Worm (Caenorhabditis elegans): Measurements from ENCODE around the gene ngn-1.
A peak's percentile ranks its signal among the peaks of the same experiment; 100 is the strongest.
"Not testable (repeated sequence)": the region's sequence is repeated elsewhere in the genome, so short reads cannot be mapped to it uniquely, and the experiment has no call there.

Gene ngn-1

DNA sequence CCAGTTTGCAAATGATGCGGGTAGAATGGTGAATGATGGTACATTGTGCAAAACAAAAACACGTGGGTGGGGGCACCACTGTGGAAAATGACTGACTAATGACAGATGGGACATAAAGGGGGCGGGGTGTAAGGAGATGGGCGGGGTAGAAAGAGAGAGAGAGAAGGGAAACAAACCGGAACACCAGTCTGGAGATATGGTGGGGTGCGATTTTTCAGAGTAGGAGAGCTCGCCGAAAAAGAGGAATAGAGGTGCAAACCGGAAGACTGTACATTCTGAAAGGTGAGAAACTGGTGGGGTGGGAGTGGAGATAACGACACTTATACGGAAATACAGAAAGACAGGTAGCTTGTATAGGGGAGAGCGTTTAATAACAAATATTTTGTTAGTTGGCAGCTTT lies at the start of gene ngn-1:
Gene ngn-1 (minus strand): TSS at position 101 of the 400 bp plus-strand sequence.
- no peak for TF ChIP-seq snpc-4 (tag; optimal IDR thresholded peaks at IDR 0.05)
- no peak for TF ChIP-seq ces-1 (GFP tag; optimal IDR thresholded peaks at IDR 0.05)
- no peak for TF ChIP-seq mab-5 (tag; optimal IDR thresholded peaks at IDR 0.05)
- TF ChIP-seq ham-2 (GFP tag; optimal IDR thresholded peaks at IDR 0.05) = no peak
- no peak for TF ChIP-seq drap-1 (GFP tag; optimal IDR thresholded peaks at IDR 0.05)
- no peak for TF ChIP-seq elt-1 (tag; optimal IDR thresholded peaks at IDR 0.05; ENCODE audit: borderline replicate concordance, insufficient read depth)
- TF ChIP-seq blmp-1 (tag; optimal IDR thresholded peaks at IDR 0.05) = no peak
- no peak for TF ChIP-seq nhr-28 (tag; optimal IDR thresholded peaks at IDR 0.05)
- TF ChIP-seq ceh-43 (GFP tag; optimal IDR thresholded peaks at IDR 0.05) = no peak
- TF ChIP-seq mep-1 (tag; optimal IDR thresholded peaks at IDR 0.05) = no peak
- TF ChIP-seq ceh-39 (tag; optimal IDR thresholded peaks at IDR 0.05) = no peak
- no peak for TF ChIP-seq pha-4 (tag; optimal IDR thresholded peaks at IDR 0.05)
- TF ChIP-seq elt-3 (tag; optimal IDR thresholded peaks at IDR 0.05) = no peak
- no peak for TF ChIP-seq flh-1 (GFP tag; optimal IDR thresholded peaks at IDR 0.05)

ce11 chrIV:2677687-2678086 lies 49.6 kb upstream of the ngn-1 start:
- TF ChIP-seq zip-8 (tag; optimal IDR thresholded peaks at IDR 0.05) = no peak
- TF ChIP-seq cnd-1 (tag; optimal IDR thresholded peaks at IDR 0.05) = no peak
- TF ChIP-seq ztf-11 (tag; optimal IDR thresholded peaks at IDR 0.05) = no peak
- TF ChIP-seq mab-5 (tag; optimal IDR thresholded peaks at IDR 0.05) = no peak
- TF ChIP-seq ceh-39 (tag; optimal IDR thresholded peaks at IDR 0.05) = no peak
- no peak for TF ChIP-seq lin-13 (tag; optimal IDR thresholded peaks at IDR 0.05)

ce11 chrIV:2676281-2676680 lies 48.2 kb upstream of the ngn-1 start, which contains the start of gene Y94H6A.3:
Gene Y94H6A.3 (plus strand): TSS chrIV:2676512.
- TF ChIP-seq sem-2 (GFP tag; optimal IDR thresholded peaks at IDR 0.05) = no peak
- no peak for TF ChIP-seq nhr-12 (tag; optimal IDR thresholded peaks at IDR 0.05)
- no peak for TF ChIP-seq snpc-4 (tag; optimal IDR thresholded peaks at IDR 0.05)
- no peak for TF ChIP-seq unc-120 (tag; optimal IDR thresholded peaks at IDR 0.05; ENCODE audit: poor library complexity, severe bottlenecking)
- TF ChIP-seq lsy-2 (tag; optimal IDR thresholded peaks at IDR 0.05) = peak; percentile 83
- no peak for TF ChIP-seq ham-2 (GFP tag; optimal IDR thresholded peaks at IDR 0.05)
- no peak for TF ChIP-seq mls-2 (tag; optimal IDR thresholded peaks at IDR 0.05)
- TF ChIP-seq pha-4 (tag; optimal IDR thresholded peaks at IDR 0.05) = peak; percentile 88
- peak; percentile 78 for TF ChIP-seq ces-1 (GFP tag; optimal IDR thresholded peaks at IDR 0.05)
- no peak for TF ChIP-seq nhr-76 (tag; optimal IDR thresholded peaks at IDR 0.05)
- no peak for TF ChIP-seq lin-32 (GFP tag; optimal IDR thresholded peaks at IDR 0.05)
- TF ChIP-seq nhr-237 (tag; optimal IDR thresholded peaks at IDR 0.05) = peak; percentile 73
- TF ChIP-seq bed-3 (GFP tag; optimal IDR thresholded peaks at IDR 0.05) = no peak
- TF ChIP-seq elt-3 (tag; optimal IDR thresholded peaks at IDR 0.05) = no peak
- TF ChIP-seq elt-1 (tag; optimal IDR thresholded peaks at IDR 0.05; ENCODE audit: borderline replicate concordance, insufficient read depth) = no peak
- TF ChIP-seq unc-39 (tag; optimal IDR thresholded peaks at IDR 0.05) = no peak
- TF ChIP-seq blmp-1 (tag; optimal IDR thresholded peaks at IDR 0.05) = no peak
- TF ChIP-seq ceh-43 (GFP tag; optimal IDR thresholded peaks at IDR 0.05) = no peak
- no peak for TF ChIP-seq drap-1 (GFP tag; optimal IDR thresholded peaks at IDR 0.05)
- no peak for TF ChIP-seq flh-1 (GFP tag; optimal IDR thresholded peaks at IDR 0.05)
- peak; percentile 4 for TF ChIP-seq ceh-39 (tag; optimal IDR thresholded peaks at IDR 0.05)
- TF ChIP-seq zip-8 (tag; optimal IDR thresholded peaks at IDR 0.05) = no peak
- TF ChIP-seq unc-62 (GFP tag; optimal IDR thresholded peaks at IDR 0.05) = peak; percentile 4
- peak; percentile 12 for TF ChIP-seq nhr-2 (tag; optimal IDR thresholded peaks at IDR 0.05)
- TF ChIP-seq nhr-28 (tag; optimal IDR thresholded peaks at IDR 0.05) = no peak
- TF ChIP-seq ztf-11 (tag; optimal IDR thresholded peaks at IDR 0.05) = no peak
- peak; percentile 37 for TF ChIP-seq cnd-1 (tag; optimal IDR thresholded peaks at IDR 0.05)
- no peak for TF ChIP-seq M03D4.4 (tag; optimal IDR thresholded peaks at IDR 0.05)
- TF ChIP-seq ceh-83 (GFP tag; optimal IDR thresholded peaks at IDR 0.05) = no peak
- peak; percentile 43 for TF ChIP-seq hlh-1 (tag; optimal IDR thresholded peaks at IDR 0.05)
- TF ChIP-seq lin-13 (tag; optimal IDR thresholded peaks at IDR 0.05) = peak; percentile 96
- no peak for TF ChIP-seq tbx-8 (GFP tag; optimal IDR thresholded peaks at IDR 0.05)
- peak; percentile 92 for TF ChIP-seq mep-1 (tag; optimal IDR thresholded peaks at IDR 0.05)
- TF ChIP-seq sptf-1 (tag; optimal IDR thresholded peaks at IDR 0.05) = peak; percentile 9
- TF ChIP-seq mab-5 (tag; optimal IDR thresholded peaks at IDR 0.05) = no peak

DNA sequence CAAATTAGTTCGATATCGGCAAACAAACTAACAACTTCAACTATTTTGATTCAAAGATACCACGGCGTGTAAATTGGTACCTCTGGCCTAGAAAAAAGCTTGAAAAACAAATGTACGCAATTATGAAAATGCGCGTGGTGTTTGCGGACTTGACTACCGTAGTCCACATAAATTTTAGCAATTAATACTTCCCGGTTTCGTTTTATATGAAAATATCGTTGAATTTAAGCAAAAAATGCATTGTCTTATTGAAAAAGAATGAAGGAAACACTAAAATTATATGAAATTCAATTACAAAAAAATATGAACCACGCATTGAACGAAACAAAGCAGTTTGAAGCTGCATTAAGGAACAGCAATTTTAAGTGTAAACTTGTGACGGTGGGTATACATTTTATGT lies 46.8 kb upstream of the ngn-1 start, which contains the start of gene gpx-4:
Gene gpx-4 (minus strand): TSS at position 101 of the 400 bp plus-strand sequence.
- not testable (repeated sequence) for TF ChIP-seq flh-1 (GFP tag; optimal IDR thresholded peaks at IDR 0.05); lsy-2 (tag; optimal IDR thresholded peaks at IDR 0.05); elt-1 (tag; optimal IDR thresholded peaks at IDR 0.05; ENCODE audit: borderline replicate concordance, insufficient read depth)
